Worm (Caenorhabditis elegans): Measurements from ENCODE around the gene F26D10.13.

Gene F26D10.13

ce11 chrIV:17278363-17278762 is 13.7 kb upstream of the F26D10.13 start:
- TF ChIP-seq unc-130 (GFP tag; optimal IDR thresholded peaks at IDR 0.05) = peak; percentile 85
- peak; percentile 64; the same call in 1 of the 2 replicates for TF ChIP-seq mxl-2 (GFP tag; conservative IDR thresholded peaks at IDR 0.05)
- peak; percentile 91 for TF ChIP-seq jun-1 (tag; optimal IDR thresholded peaks at IDR 0.05)
- TF ChIP-seq lin-15B (tag; optimal IDR thresholded peaks at IDR 0.05) = no peak
- TF ChIP-seq pha-4 (GFP tag; IDR thresholded peaks at IDR 0.05) = peak; percentile 93
- TF ChIP-seq pha-4 (tag; optimal IDR thresholded peaks at IDR 0.05) = peak; percentile 46
- peak; percentile 82 for TF ChIP-seq F49E8.2 (tag; optimal IDR thresholded peaks at IDR 0.05; ENCODE audit: borderline replicate concordance)
- peak; percentile 98 for TF ChIP-seq dve-1 (tag; optimal IDR thresholded peaks at IDR 0.05; ENCODE audit: insufficient read depth)
- peak; percentile 100 for TF ChIP-seq mdt-29 (GFP tag; IDR thresholded peaks at IDR 0.05)
- TF ChIP-seq ceh-20 (GFP tag; IDR thresholded peaks at IDR 0.05) = peak; percentile 96
- TF ChIP-seq mes-2 (tag; optimal IDR thresholded peaks at IDR 0.05; ENCODE audit: poor library complexity, severe bottlenecking) = peak; percentile 89
- TF ChIP-seq madf-5 (GFP tag; IDR thresholded peaks at IDR 0.05) = peak; percentile 12 to 82; a peak in 2 of 4 replicates
- no peak for TF ChIP-seq attf-4 (tag; optimal IDR thresholded peaks at IDR 0.05)
- TF ChIP-seq ztf-7 (tag; optimal IDR thresholded peaks at IDR 0.05) = peak; percentile 63
- TF ChIP-seq mdl-1 (tag; optimal IDR thresholded peaks at IDR 0.05) = peak; percentile 47 to 79
- peak; percentile 95 for TF ChIP-seq D1046.2 (GFP tag; IDR thresholded peaks at IDR 0.05)
- peak in 1 of 2 experiments; percentile 66 for TF ChIP-seq ZK546.5 (tag; optimal IDR thresholded peaks at IDR 0.05)
- peak; percentile 62 for TF ChIP-seq fos-1 (tag; optimal IDR thresholded peaks at IDR 0.05)
- peak; percentile 36 for TF ChIP-seq pqm-1 (tag; optimal IDR thresholded peaks at IDR 0.05)
- peak; percentile 86 for TF ChIP-seq zfp-2 (tag; optimal IDR thresholded peaks at IDR 0.05)
- peak; percentile 89 for TF ChIP-seq snpc-1.2 (GFP tag; IDR thresholded peaks at IDR 0.05)
- no peak for TF ChIP-seq cey-2 (tag; optimal IDR thresholded peaks at IDR 0.05; ENCODE audit: borderline replicate concordance, insufficient read depth)
- TF ChIP-seq snpc-4 (tag; optimal IDR thresholded peaks at IDR 0.05) = peak; percentile 27
- TF ChIP-seq lin-1 (GFP tag; IDR thresholded peaks at IDR 0.05) = peak; percentile 60; the same call in 1 of the 2 replicates
- peak; percentile 92 for TF ChIP-seq nhr-48 (tag; optimal IDR thresholded peaks at IDR 0.05)
- peak; percentile 58 for TF ChIP-seq lin-39 (tag; optimal IDR thresholded peaks at IDR 0.05)
- peak; percentile 87 for TF ChIP-seq lin-29 (GFP tag; IDR thresholded peaks at IDR 0.05)
- TF ChIP-seq mep-1 (tag; optimal IDR thresholded peaks at IDR 0.05) = peak; percentile 99
- no peak for TF ChIP-seq ceh-62 (tag; optimal IDR thresholded peaks at IDR 0.05)
- TF ChIP-seq Y75B8A.6 (GFP tag; IDR thresholded peaks at IDR 0.05) = peak; percentile 89
- peak; percentile 82 for TF ChIP-seq dpl-1 (GFP tag; optimal IDR thresholded peaks at IDR 0.05)
- TF ChIP-seq nhr-10 (tag; optimal IDR thresholded peaks at IDR 0.05) = peak; percentile 88
- TF ChIP-seq lim-7 (GFP tag; IDR thresholded peaks at IDR 0.05) = no peak
- TF ChIP-seq sdz-12 (GFP tag; optimal IDR thresholded peaks at IDR 0.05) = peak; percentile 96
- TF ChIP-seq zip-2 (tag; optimal IDR thresholded peaks at IDR 0.05) = peak; percentile 88
- TF ChIP-seq hlh-11 (tag; optimal IDR thresholded peaks at IDR 0.05) = peak; percentile 97
- TF ChIP-seq daf-8 (GFP tag; IDR thresholded peaks at IDR 0.05) = 0 out of 2 replicates have a peak, but pooled peaks have one; percentile 46
- TF ChIP-seq F44E2.7 (GFP tag; IDR thresholded peaks at IDR 0.05) = 0 out of 2 replicates have a peak, but pooled peaks have one; percentile 57
- peak; percentile 10 to 80 for TF ChIP-seq daf-16 (GFP tag; optimal IDR thresholded peaks at IDR 0.05)
- TF ChIP-seq daf-16 (tag; optimal IDR thresholded peaks at IDR 0.05) = peak; percentile 39
- TF ChIP-seq arid-1 (GFP tag; conservative IDR thresholded peaks at IDR 0.05) = peak; percentile 75
- peak; percentile 99 for TF ChIP-seq fkh-10 (GFP tag; optimal IDR thresholded peaks at IDR 0.05)
- peak; percentile 65 for TF ChIP-seq set-16 (GFP tag; IDR thresholded peaks at IDR 0.05)
- TF ChIP-seq egl-27 (tag; optimal IDR thresholded peaks at IDR 0.05) = no peak
- peak; percentile 97 for TF ChIP-seq tra-1 (GFP tag; IDR thresholded peaks at IDR 0.05)
- no peak for TF ChIP-seq dmd-8 (GFP tag; IDR thresholded peaks at IDR 0.05)
- TF ChIP-seq ceh-32 (tag; optimal IDR thresholded peaks at IDR 0.05; ENCODE audit: poor library complexity) = peak; percentile 32
- 0 out of 2 replicates have a peak, but pooled peaks have one; percentile 24 for TF ChIP-seq zip-11 (GFP tag; IDR thresholded peaks at IDR 0.05)
- TF ChIP-seq nhr-6 (tag; optimal IDR thresholded peaks at IDR 0.05) = peak; percentile 76
- TF ChIP-seq T26A8.4 (GFP tag; IDR thresholded peaks at IDR 0.05) = peak; percentile 91
- no peak for TF ChIP-seq ceh-82 (tag; optimal IDR thresholded peaks at IDR 0.05)
